Fruit fly (Drosophila melanogaster) whole organism, embryonic: ENCODE measurements around the gene CG7702.

Source experiments
- Adf1 ChIP-seq: fragments of 200-800 bp; sonication (Bioruptor generic); IDR thresholded peaks from 2 replicates; pipeline ENCODE4 v1.3.6; 2022; ENCODE audit warnings: missing biosample characterization, missing genetic modification characterization
- Aef1 ChIP-seq: fragments of 200-800 bp; sonication (Bioruptor generic); IDR thresholded peaks from 3 replicates; pipeline ENCODE4 v1.3.6; 2022; ENCODE audit warnings: missing biosample characterization, missing genetic modification characterization
- B-H2 ChIP-seq: fragments of 200-800 bp; sonication (Bioruptor generic); optimal IDR thresholded peaks from 2 replicates; lab custom pipeline; 2018; ENCODE audit warnings: missing biosample characterization, mild to moderate bottlenecking, missing genetic modification characterization
- BEAF-32 ChIP-seq: fragments of 200-800 bp; sonication (Bioruptor generic); optimal IDR thresholded peaks from 3 replicates; lab custom pipeline; 2017; ENCODE audit warnings: missing biosample characterization, missing genetic modification characterization, mild to moderate bottlenecking, moderate library complexity, missing genetic modification reagents
- CG1024 ChIP-seq: fragments of 200-800 bp; sonication (Bioruptor generic); IDR thresholded peaks from 2 replicates; pipeline ENCODE4 v1.3.6; 2022; ENCODE audit warnings: missing biosample characterization, missing genetic modification characterization
- CG10366 ChIP-seq: fragments of 200-800 bp; sonication (Bioruptor generic); IDR thresholded peaks from 2 replicates; pipeline ENCODE4 v1.3.6; 2022; ENCODE audit warnings: missing biosample characterization, missing genetic modification characterization
- CG10543 ChIP-seq: fragments of 200-800 bp; sonication (Bioruptor generic); optimal IDR thresholded peaks from 3 replicates; lab custom pipeline; 2017; ENCODE audit warnings: missing biosample characterization, mild to moderate bottlenecking, missing genetic modification characterization, moderate library complexity
- CG11398 ChIP-seq: fragments of 200-800 bp; sonication (Bioruptor generic); optimal IDR thresholded peaks from 2 replicates; lab custom pipeline; 2016; ENCODE audit warnings: missing biosample characterization, missing genetic modification characterization
- CG11696 ChIP-seq: fragments of 200-800 bp; sonication (Bioruptor generic); IDR thresholded peaks from 2 replicates; pipeline ENCODE4 v1.3.6; 2022; ENCODE audit warnings: missing biosample characterization, missing genetic modification characterization
- CG13424 ChIP-seq: fragments of 200-800 bp; sonication (Bioruptor generic); optimal IDR thresholded peaks from 2 replicates; lab custom pipeline; 2019; ENCODE audit warnings: missing biosample characterization, mild to moderate bottlenecking, missing genetic modification characterization, moderate library complexity
- CG13624 ChIP-seq: fragments of 200-800 bp; sonication (Bioruptor generic); optimal IDR thresholded peaks from 2 replicates; lab custom pipeline; 2016; ENCODE audit warnings: missing biosample characterization, missing genetic modification characterization
- CG17568 ChIP-seq: fragments of 200-800 bp; sonication (Bioruptor generic); optimal IDR thresholded peaks from 2 replicates; lab custom pipeline; 2018; ENCODE audit warnings: missing biosample characterization, mild to moderate bottlenecking, missing genetic modification characterization, moderate library complexity
- CG2116 ChIP-seq: fragments of 200-800 bp; sonication (Bioruptor generic); optimal IDR thresholded peaks from 3 replicates; lab custom pipeline; 2018; ENCODE audit warnings: missing biosample characterization, mild to moderate bottlenecking, missing genetic modification characterization
- CG2202 ChIP-seq: fragments of 200-800 bp; sonication (Bioruptor generic); optimal IDR thresholded peaks from 2 replicates; lab custom pipeline; 2018; ENCODE audit warnings: missing biosample characterization, mild to moderate bottlenecking, missing genetic modification characterization
- CG30020 ChIP-seq: fragments of 200-800 bp; optimal IDR thresholded peaks from 2 replicates; lab custom pipeline; 2019; ENCODE audit warnings: missing biosample characterization, mild to moderate bottlenecking, missing genetic modification characterization, moderate library complexity
- CG33557 ChIP-seq: fragments of 200-800 bp; sonication (Bioruptor generic); optimal IDR thresholded peaks from 2 replicates; lab custom pipeline; 2019; ENCODE audit warnings: missing biosample characterization, mild to moderate bottlenecking, missing genetic modification characterization, moderate library complexity
- CG3726 ChIP-seq: fragments of 200-800 bp; sonication (Bioruptor generic); IDR thresholded peaks from 3 replicates; pipeline ENCODE4, ENCODE4 v1.3.6; 2022; ENCODE audit warnings: missing biosample characterization, missing genetic modification characterization
- CG4282 ChIP-seq: fragments of 200-800 bp; sonication (Bioruptor generic); optimal IDR thresholded peaks from 2 replicates; lab custom pipeline; 2016; ENCODE audit warnings: missing biosample characterization, missing genetic modification characterization
- CG5953 ChIP-seq: fragments of 200-800 bp; sonication (Bioruptor generic); IDR thresholded peaks from 2 replicates; pipeline ENCODE4 v1.3.6; 2022; ENCODE audit warnings: missing biosample characterization, missing genetic modification characterization
- CG6654 ChIP-seq: fragments of 200-800 bp; sonication (Bioruptor generic); optimal IDR thresholded peaks from 2 replicates; lab custom pipeline; 2017; ENCODE audit warnings: missing biosample characterization, mild to moderate bottlenecking, missing genetic modification characterization
- CG6813 ChIP-seq: fragments of 200-800 bp; sonication (Bioruptor generic); optimal IDR thresholded peaks from 2 replicates; lab custom pipeline; 2017; ENCODE audit warnings: missing biosample characterization, missing genetic modification characterization, mild to moderate bottlenecking, moderate library complexity, missing genetic modification reagents
- CG8089 ChIP-seq: fragments of 200-800 bp; sonication (Bioruptor generic); optimal IDR thresholded peaks from 3 replicates; lab custom pipeline; 2016; ENCODE audit warnings: missing biosample characterization, missing genetic modification characterization
- CG8765 ChIP-seq: fragments of 200-800 bp; sonication (Bioruptor generic); IDR thresholded peaks from 2 replicates; pipeline ENCODE4 v1.3.6; 2022; ENCODE audit warnings: missing biosample characterization, missing genetic modification characterization
- CkIIα-i1 ChIP-seq: fragments of 200-800 bp; sonication (Bioruptor generic); IDR thresholded peaks from 2 replicates; pipeline ENCODE4 v1.3.6; 2022; ENCODE audit warnings: missing biosample characterization, missing genetic modification characterization
- D19B ChIP-seq: fragments of 200-800 bp; sonication (Bioruptor generic); optimal IDR thresholded peaks from 2 replicates; lab custom pipeline; 2017; ENCODE audit warnings: missing biosample characterization, mild to moderate bottlenecking, missing genetic modification characterization
- Doc3 ChIP-seq: fragments of 200-800 bp; sonication (Bioruptor generic); IDR thresholded peaks from 3 replicates; pipeline ENCODE4 v1.3.6; 2022; ENCODE audit warnings: missing biosample characterization, missing genetic modification characterization; ENCODE audit not compliant: partially characterized antibody
- Ets65A ChIP-seq: fragments of 200-800 bp; sonication (Bioruptor generic); peaks from one replicate; lab custom pipeline; 2016; ENCODE audit warnings: missing biosample characterization, missing genetic modification characterization
- Fer2 ChIP-seq: fragments of 200-800 bp; sonication (Bioruptor generic); optimal IDR thresholded peaks from 2 replicates; lab custom pipeline; 2018; ENCODE audit warnings: missing biosample characterization, mild to moderate bottlenecking, missing genetic modification characterization, moderate library complexity
- HLH3B ChIP-seq: fragments of 200-800 bp; sonication (Bioruptor generic); IDR thresholded peaks from 2 replicates; pipeline ENCODE4 v1.3.6; 2022; ENCODE audit warnings: missing biosample characterization, missing genetic modification characterization
- NFAT ChIP-seq: fragments of 200-800 bp; sonication (Bioruptor generic); IDR thresholded peaks from 2 replicates; pipeline ENCODE4 v1.3.6; 2022; ENCODE audit warnings: missing biosample characterization, missing genetic modification characterization
- Nf-YB ChIP-seq: fragments of 200-800 bp; sonication (Bioruptor generic); optimal IDR thresholded peaks from 3 replicates; lab custom pipeline; 2019; ENCODE audit warnings: missing biosample characterization, mild to moderate bottlenecking, missing genetic modification characterization, moderate library complexity
- Pdp1 ChIP-seq, 2 experiments: fragments of 200-800 bp; sonication (Bioruptor generic); optimal IDR thresholded peaks; 3 replicates each; lab custom pipeline; 2016; ENCODE audit warnings: missing biosample characterization in 2 of 2, missing genetic modification characterization in 2 of 2, mild to moderate bottlenecking in 1 of 2, moderate library complexity in 1 of 2
- Stat92E ChIP-seq, 3 experiments: fragments of >200 bp in 2 of 3; fragments of 200-800 bp in 1 of 3; sonication (Bioruptor generic) in 1 of 3; optimal IDR thresholded peaks; 2 replicates each; lab custom pipeline; 2017 to 2019; ENCODE audit warnings: missing biosample characterization in 3 of 3, missing genetic modification characterization in 3 of 3, mild to moderate bottlenecking in 1 of 3, moderate library complexity in 1 of 3
- abd-A ChIP-seq: fragments of 200-800 bp; sonication (Bioruptor generic); optimal IDR thresholded peaks from 3 replicates; lab custom pipeline; 2019; ENCODE audit warnings: missing biosample characterization, mild to moderate bottlenecking, missing genetic modification characterization, moderate library complexity
- ash1 ChIP-seq: fragments of 200-800 bp; sonication (Bioruptor generic); optimal IDR thresholded peaks from 2 replicates; lab custom pipeline; 2018; ENCODE audit warnings: missing biosample characterization, mild to moderate bottlenecking, missing genetic modification characterization
- bbx ChIP-seq: fragments of 200-800 bp; sonication (Bioruptor generic); IDR thresholded peaks from 2 replicates; pipeline ENCODE4 v1.3.6; 2022; ENCODE audit warnings: missing biosample characterization, missing genetic modification characterization; ENCODE audit not compliant: partially characterized antibody
- crp ChIP-seq, 2 experiments: fragments of 200-800 bp; sonication (Bioruptor generic); optimal IDR thresholded peaks; 2 replicates in 1 of 2; 3 replicates in 1 of 2; lab custom pipeline; 2017; ENCODE audit warnings: missing biosample characterization in 2 of 2, missing genetic modification characterization in 2 of 2, mild to moderate bottlenecking in 1 of 2, moderate library complexity in 1 of 2
- fd3F ChIP-seq: fragments of 200-800 bp; sonication (Bioruptor generic); optimal IDR thresholded peaks from 2 replicates; lab custom pipeline; 2018; ENCODE audit warnings: missing biosample characterization, mild to moderate bottlenecking, missing genetic modification characterization, moderate library complexity
- gcm ChIP-seq: fragments of 200-800 bp; sonication (Bioruptor generic); optimal IDR thresholded peaks from 2 replicates; lab custom pipeline; 2019; ENCODE audit warnings: missing biosample characterization, mild to moderate bottlenecking, missing genetic modification characterization, moderate library complexity
- gem ChIP-seq: fragments of 200-800 bp; sonication (Bioruptor generic); optimal IDR thresholded peaks from 2 replicates; lab custom pipeline; 2019; ENCODE audit warnings: missing biosample characterization, mild to moderate bottlenecking, missing genetic modification characterization, moderate library complexity
- gsb-n ChIP-seq: fragments of 200-800 bp; sonication (Bioruptor generic); optimal IDR thresholded peaks from 3 replicates; lab custom pipeline; 2018; ENCODE audit warnings: missing biosample characterization, mild to moderate bottlenecking, missing genetic modification characterization
- insv ChIP-seq, 2 experiments: fragments of 200-800 bp; sonication (Bioruptor generic); optimal IDR thresholded peaks; 3 replicates each; lab custom pipeline; 2016 to 2018; ENCODE audit warnings: missing biosample characterization in 2 of 2, missing genetic modification characterization in 2 of 2
- lilli ChIP-seq: fragments of 200-800 bp; sonication (Bioruptor generic); optimal IDR thresholded peaks from 3 replicates; lab custom pipeline; 2016; ENCODE audit warnings: missing biosample characterization, missing genetic modification characterization
- luna ChIP-seq: fragments of 200-800 bp; sonication (Bioruptor generic); optimal IDR thresholded peaks from 2 replicates; lab custom pipeline; 2016; ENCODE audit warnings: missing biosample characterization, missing genetic modification characterization
- maf-S ChIP-seq: fragments of 200-800 bp; sonication (Bioruptor generic); optimal IDR thresholded peaks from 2 replicates; lab custom pipeline; 2016; ENCODE audit warnings: missing biosample characterization, missing genetic modification characterization
- pfk ChIP-seq: fragments of 200-800 bp; sonication (Bioruptor generic); optimal IDR thresholded peaks from 2 replicates; lab custom pipeline; 2018; ENCODE audit warnings: missing biosample characterization, mild to moderate bottlenecking, missing genetic modification characterization, moderate library complexity
- sd ChIP-seq: fragments of 200-800 bp; sonication (Bioruptor generic); optimal IDR thresholded peaks from 3 replicates; lab custom pipeline; 2018; ENCODE audit warnings: missing biosample characterization, mild to moderate bottlenecking, missing genetic modification characterization, moderate library complexity
- slbo ChIP-seq: fragments of 200-800 bp; sonication (Bioruptor generic); IDR thresholded peaks from 2 replicates; pipeline ENCODE4 v1.3.6; 2022; ENCODE audit warnings: missing biosample characterization, missing genetic modification characterization
- tgo ChIP-seq: fragments of 200-800 bp; sonication (Bioruptor generic); IDR thresholded peaks from 3 replicates; pipeline ENCODE4 v1.3.6; 2022; ENCODE audit warnings: missing biosample characterization, missing genetic modification characterization
- tio ChIP-seq: fragments of 200-800 bp; sonication (Bioruptor generic); optimal IDR thresholded peaks from 2 replicates; lab custom pipeline; 2017; ENCODE audit warnings: missing biosample characterization, missing genetic modification characterization, inconsistent platforms
- zen2 ChIP-seq: fragments of 200-800 bp; sonication (Bioruptor generic); IDR thresholded peaks from 3 replicates; pipeline ENCODE4 v1.3.6; 2022; ENCODE audit warnings: missing biosample characterization, missing genetic modification characterization; ENCODE audit not compliant: partially characterized antibody

Gene CG7702

DNA sequence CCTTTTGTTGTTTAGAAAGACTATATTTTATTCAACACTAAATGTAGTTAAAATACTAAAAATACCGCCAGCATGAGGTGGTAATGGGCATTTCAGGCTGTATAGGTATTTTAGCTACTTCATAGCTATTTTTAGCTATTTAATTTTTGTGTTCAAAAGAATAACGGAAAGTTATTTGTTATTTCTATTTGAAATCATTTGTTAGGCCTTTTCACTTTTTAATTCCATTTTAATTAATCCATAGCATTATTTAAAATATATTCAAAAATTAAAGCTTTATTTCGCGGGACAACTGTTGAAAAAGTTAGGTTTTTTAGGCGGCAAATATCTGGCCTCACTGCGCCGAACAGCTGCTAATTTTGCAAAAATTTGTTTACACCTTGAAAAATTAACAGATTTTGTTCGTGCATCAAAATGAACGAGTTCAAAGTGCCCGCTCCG, 8.3 kb downstream of the CG7702 start, which contains the start of the genes dind and CG7706 (continued):
- TF ChIP-seq fd3F (GFP tag; lab: Kevin White, UChicago) (no peak), CG11696 (GFP tag; lab: Robert Waterston, UW) (no peak), gem (no peak), CG30020 (peak; percentile 86), CkIIα-i1 (GFP tag; lab: Robert Waterston, UW) (no peak), tio (GFP tag; lab: Kevin White, UChicago) (no peak), gsb-n (tag; lab: Kevin White, UChicago) (no peak), CG10543 (no peak), Adf1 (no peak), bbx (GFP tag; lab: Robert Waterston, UW) (no peak), CG8089 (GFP tag; lab: Kevin White, UChicago) (no peak), CG8765 (GFP tag; lab: Robert Waterston, UW) (no peak), slbo (GFP tag; lab: Robert Waterston, UW) (peak; percentile 42; the same call in 1 of the 2 replicates), gcm (GFP tag; lab: Kevin White, UChicago) (peak; percentile 2), BEAF-32 (peak; percentile 27), sd (tag; lab: Kevin White, UChicago) (peak; percentile 93), Ets65A (GFP tag; lab: Kevin White, UChicago) (no peak), ash1 (GFP tag; lab: Kevin White, UChicago) (no peak), tgo (GFP tag; lab: Robert Waterston, UW) (no peak), luna (GFP tag; lab: Kevin White, UChicago) (no peak), CG3726 (GFP tag; lab: Robert Waterston, UW) (no peak), CG2116 (peak; percentile 54), CG6654 (GFP tag; lab: Kevin White, UChicago) (no peak), lilli (no peak), HLH3B (GFP tag; lab: Robert Waterston, UW) (no peak), abd-A (tag; lab: Kevin White, UChicago) (no peak), Pdp1 (GFP tag; optimal IDR thresholded peaks at IDR 0.05; lab: Kevin White, UChicago) (no peak), CG1024 (GFP tag; lab: Robert Waterston, UW) (no peak), CG13624 (GFP tag; lab: Kevin White, UChicago) (no peak), CG10366 (GFP tag; lab: Robert Waterston, UW) (no peak), CG17568 (GFP tag; lab: Kevin White, UChicago) (no peak), Aef1 (GFP tag; lab: Robert Waterston, UW) (no peak), crp (GFP tag; optimal IDR thresholded peaks at IDR 0.05; lab: Kevin White, UChicago) (peak; percentile 32 to 89), Fer2 (no peak), CG2202 (no peak), insv (GFP tag; optimal IDR thresholded peaks at IDR 0.05; lab: Kevin White, UChicago) (no peak), CG6813 (GFP tag; lab: Kevin White, UChicago) (no peak), CG13424 (no peak), pfk (GFP tag; lab: Kevin White, UChicago) (no peak), Stat92E (GFP tag; optimal IDR thresholded peaks at IDR 0.05; lab: Kevin White, UChicago) (no peak), B-H2 (GFP tag; lab: Kevin White, UChicago) (no peak), CG33557 (GFP tag; lab: Kevin White, UChicago) (no peak), CG4282 (GFP tag; lab: Kevin White, UChicago) (no peak), Nf-YB (GFP tag; lab: Kevin White, UChicago) (no peak), Doc3 (no peak), maf-S (GFP tag; lab: Kevin White, UChicago) (no peak), NFAT (GFP tag; lab: Robert Waterston, UW) (no peak), CG11398 (GFP tag; lab: Kevin White, UChicago) (no peak), D19B (GFP tag; lab: Kevin White, UChicago) (no peak), CG5953 (GFP tag; lab: Robert Waterston, UW) (no peak), zen2 (no peak)
